Fruit fly (Drosophila melanogaster) whole organism, embryonic: ENCODE measurements around the gene Bicra.

Experiments
- Blimp-1 ChIP-seq: fragments of 200-800 bp; sonication (Bioruptor generic); optimal IDR thresholded peaks from 3 replicates; lab custom pipeline; 2018; ENCODE audit warnings: missing biosample characterization, missing genetic modification characterization, mild to moderate bottlenecking, moderate library complexity, missing genetic modification reagents
- Bteb2 ChIP-seq: fragments of 200-800 bp; sonication (Bioruptor generic); optimal IDR thresholded peaks from 2 replicates; lab custom pipeline; 2016; ENCODE audit warnings: missing biosample characterization, missing genetic modification characterization
- CG10274 ChIP-seq: fragments of 200-800 bp; sonication (Bioruptor generic); optimal IDR thresholded peaks from 3 replicates; lab custom pipeline; 2017; ENCODE audit warnings: missing biosample characterization, mild to moderate bottlenecking, missing genetic modification characterization
- CG11093 ChIP-seq: fragments of 200-800 bp; sonication (Bioruptor generic); IDR thresholded peaks from 3 replicates; pipeline ENCODE4 v1.3.6; 2022; ENCODE audit warnings: missing biosample characterization, missing genetic modification characterization
- CG11723 ChIP-seq: fragments of 200-800 bp; sonication (Bioruptor generic); optimal IDR thresholded peaks from 2 replicates; lab custom pipeline; 2017; ENCODE audit warnings: missing biosample characterization, mild to moderate bottlenecking, missing genetic modification characterization
- CG1233 ChIP-seq: fragments of 200-800 bp; sonication (Bioruptor generic); optimal IDR thresholded peaks from 4 replicates; lab custom pipeline; 2018; ENCODE audit warnings: missing biosample characterization, mild to moderate bottlenecking, missing genetic modification characterization
- CG12769 ChIP-seq: fragments of 200-800 bp; sonication (Bioruptor generic); optimal IDR thresholded peaks from 2 replicates; lab custom pipeline; 2019; ENCODE audit warnings: missing biosample characterization, mild to moderate bottlenecking, missing genetic modification characterization, moderate library complexity
- CG14050 ChIP-seq: fragments of 200-800 bp; sonication (Bioruptor generic); IDR thresholded peaks from 3 replicates; pipeline ENCODE4 v1.3.6; 2022; ENCODE audit warnings: missing biosample characterization, missing genetic modification characterization
- CG1647 ChIP-seq: fragments of 200-800 bp; sonication (Bioruptor generic); optimal IDR thresholded peaks from 3 replicates; lab custom pipeline; 2016; ENCODE audit warnings: missing biosample characterization, missing genetic modification characterization
- CG17361 ChIP-seq: fragments of 200-800 bp; sonication (Bioruptor generic); IDR thresholded peaks from 3 replicates; pipeline ENCODE4 v1.3.6; 2022; ENCODE audit warnings: missing biosample characterization, missing genetic modification characterization
- CG2120 ChIP-seq: fragments of 200-800 bp; sonication (Bioruptor generic); optimal IDR thresholded peaks from 3 replicates; lab custom pipeline; 2016; ENCODE audit warnings: missing biosample characterization, missing genetic modification characterization
- CG33213 ChIP-seq: fragments of 200-800 bp; sonication (Bioruptor generic); optimal IDR thresholded peaks from 3 replicates; lab custom pipeline; 2016; ENCODE audit warnings: missing biosample characterization, missing genetic modification characterization
- CG3838 ChIP-seq: fragments of 200-800 bp; sonication (Bioruptor generic); optimal IDR thresholded peaks from 3 replicates; lab custom pipeline; 2016; ENCODE audit warnings: missing biosample characterization, missing genetic modification characterization
- CG4424 ChIP-seq: fragments of 200-800 bp; sonication (Bioruptor generic); optimal IDR thresholded peaks from 3 replicates; lab custom pipeline; 2016; ENCODE audit warnings: missing biosample characterization, missing genetic modification characterization
- CG4707 ChIP-seq: fragments of 200-800 bp; sonication (Bioruptor generic); optimal IDR thresholded peaks from 2 replicates; lab custom pipeline; 2018; ENCODE audit warnings: missing biosample characterization, mild to moderate bottlenecking, missing genetic modification characterization, moderate library complexity
- CG5245 ChIP-seq: fragments of 200-800 bp; sonication (Bioruptor generic); optimal IDR thresholded peaks from 3 replicates; lab custom pipeline; 2016; ENCODE audit warnings: missing biosample characterization, missing genetic modification characterization
- CG7556 ChIP-seq: fragments of 200-800 bp; sonication (Bioruptor generic); optimal IDR thresholded peaks from 2 replicates; lab custom pipeline; 2017; ENCODE audit warnings: missing biosample characterization, mild to moderate bottlenecking, missing genetic modification characterization
- CG7745 ChIP-seq: fragments of 200-800 bp; sonication (Bioruptor generic); optimal IDR thresholded peaks from 2 replicates; lab custom pipeline; 2018; ENCODE audit warnings: missing biosample characterization, mild to moderate bottlenecking, missing genetic modification characterization, moderate library complexity
- CG7987 ChIP-seq: fragments of 200-800 bp; sonication (Bioruptor generic); optimal IDR thresholded peaks from 2 replicates; lab custom pipeline; 2018; ENCODE audit warnings: missing biosample characterization, mild to moderate bottlenecking, missing genetic modification characterization, moderate library complexity
- CG8924 ChIP-seq: fragments of 200-800 bp; optimal IDR thresholded peaks from 3 replicates; lab custom pipeline; 2019; ENCODE audit warnings: missing biosample characterization, mild to moderate bottlenecking, missing genetic modification characterization, moderate library complexity
- CG9437 ChIP-seq: fragments of 200-800 bp; sonication (Bioruptor generic); optimal IDR thresholded peaks from 2 replicates; lab custom pipeline; 2018; ENCODE audit warnings: missing biosample characterization, mild to moderate bottlenecking, missing genetic modification characterization
- CG9727 ChIP-seq: fragments of 200-800 bp; sonication (Bioruptor generic); optimal IDR thresholded peaks from 3 replicates; lab custom pipeline; 2017; ENCODE audit warnings: missing biosample characterization, mild to moderate bottlenecking, missing genetic modification characterization
- CHES-1-like ChIP-seq: fragments of 200-800 bp; sonication (Bioruptor generic); optimal IDR thresholded peaks from 2 replicates; lab custom pipeline; 2016; ENCODE audit warnings: missing biosample characterization, missing genetic modification characterization
- CkIIα-i1 ChIP-seq: fragments of 200-800 bp; sonication (Bioruptor generic); IDR thresholded peaks from 2 replicates; pipeline ENCODE4 v1.3.6; 2022; ENCODE audit warnings: missing biosample characterization, missing genetic modification characterization
- D ChIP-seq, 2 experiments: fragments of 200-800 bp in 1 of 2; fragments of >200 bp in 1 of 2; sonication (Bioruptor generic) in 1 of 2; optimal IDR thresholded peaks; 2 replicates in 1 of 2; 3 replicates in 1 of 2; lab custom pipeline; 2017; ENCODE audit warnings: mild to moderate bottlenecking in 1 of 2, missing biosample characterization in 1 of 2, missing genetic modification characterization in 1 of 2, missing genetic modification reagents in 1 of 2
- Dad ChIP-seq: fragments of 200-800 bp; sonication (Bioruptor generic); optimal IDR thresholded peaks from 3 replicates; lab custom pipeline; 2016; ENCODE audit warnings: missing biosample characterization, missing genetic modification characterization
- Dip2 ChIP-seq: fragments of 200-800 bp; sonication (Bioruptor generic); IDR thresholded peaks from 2 replicates; pipeline ENCODE4 v1.3.6; 2022; ENCODE audit warnings: missing biosample characterization, missing genetic modification characterization
- Doc3 ChIP-seq: fragments of 200-800 bp; sonication (Bioruptor generic); IDR thresholded peaks from 3 replicates; pipeline ENCODE4 v1.3.6; 2022; ENCODE audit warnings: missing biosample characterization, missing genetic modification characterization; ENCODE audit not compliant: partially characterized antibody
- Ets97D ChIP-seq: fragments of 200-800 bp; sonication (Bioruptor generic); optimal IDR thresholded peaks from 3 replicates; lab custom pipeline; 2016; ENCODE audit warnings: missing biosample characterization, missing genetic modification characterization
- HLH4C ChIP-seq: fragments of 200-800 bp; sonication (Bioruptor generic); IDR thresholded peaks from 3 replicates; pipeline ENCODE4 v1.3.6; 2022; ENCODE audit warnings: missing biosample characterization, missing genetic modification characterization; ENCODE audit not compliant: partially characterized antibody
- Jarid2 ChIP-seq: fragments of 200-800 bp; sonication (Bioruptor generic); optimal IDR thresholded peaks from 3 replicates; lab custom pipeline; 2017; ENCODE audit warnings: mild to moderate bottlenecking, missing biosample characterization, missing genetic modification reagents, missing genetic modification characterization
- Kr ChIP-seq: fragments of 200-800 bp; sonication (Bioruptor generic); optimal IDR thresholded peaks from 2 replicates; lab custom pipeline; 2017; ENCODE audit warnings: missing biosample characterization, mild to moderate bottlenecking, missing genetic modification characterization
- MTF-1 ChIP-seq: fragments of 200-800 bp; sonication (Bioruptor generic); optimal IDR thresholded peaks from 2 replicates; lab custom pipeline; 2018; ENCODE audit warnings: missing biosample characterization, mild to moderate bottlenecking, missing genetic modification characterization, borderline replicate concordance
- NC2β ChIP-seq: fragments of 200-800 bp; sonication (Bioruptor generic); optimal IDR thresholded peaks from 2 replicates; lab custom pipeline; 2016; ENCODE audit warnings: missing biosample characterization, missing genetic modification characterization
- Optix ChIP-seq: fragments of 200-800 bp; sonication (Bioruptor generic); IDR thresholded peaks from 3 replicates; pipeline ENCODE4 v1.3.6; 2022; ENCODE audit warnings: missing biosample characterization, missing genetic modification characterization
- Poxn ChIP-seq: fragments of 200-800 bp; sonication (Bioruptor generic); IDR thresholded peaks from 2 replicates; pipeline ENCODE4 v1.3.6; 2022; ENCODE audit warnings: missing biosample characterization, missing genetic modification characterization
- Side ChIP-seq: fragments of 200-800 bp; sonication (Bioruptor generic); optimal IDR thresholded peaks from 2 replicates; lab custom pipeline; 2016; ENCODE audit warnings: missing biosample characterization, missing genetic modification characterization
- Taf1 ChIP-seq: fragments of 200-800 bp; sonication (Bioruptor generic); IDR thresholded peaks from 2 replicates; pipeline ENCODE4 v1.3.6; 2022; ENCODE audit warnings: missing biosample characterization, missing genetic modification characterization
- az2 ChIP-seq: fragments of 200-800 bp; sonication (Bioruptor generic); optimal IDR thresholded peaks from 3 replicates; lab custom pipeline; 2016; ENCODE audit warnings: missing biosample characterization, missing genetic modification characterization
- crc ChIP-seq: fragments of 200-800 bp; sonication (Bioruptor generic); optimal IDR thresholded peaks from 2 replicates; lab custom pipeline; 2016; ENCODE audit warnings: missing biosample characterization, missing genetic modification characterization
- gsb-n ChIP-seq: fragments of 200-800 bp; sonication (Bioruptor generic); optimal IDR thresholded peaks from 3 replicates; lab custom pipeline; 2018; ENCODE audit warnings: missing biosample characterization, mild to moderate bottlenecking, missing genetic modification characterization
- hth ChIP-seq: fragments of >200 bp; optimal IDR thresholded peaks from 2 replicates; lab custom pipeline; 2017; ENCODE audit warnings: inconsistent platforms
- odd ChIP-seq: fragments of 200-800 bp; sonication (Bioruptor generic); optimal IDR thresholded peaks from 2 replicates; lab custom pipeline; 2017; ENCODE audit warnings: missing biosample characterization, mild to moderate bottlenecking, missing genetic modification characterization
- pnt ChIP-seq: fragments of 200-800 bp; sonication (Bioruptor generic); optimal IDR thresholded peaks from 3 replicates; lab custom pipeline; 2016; ENCODE audit warnings: missing biosample characterization, missing genetic modification characterization
- pros ChIP-seq: fragments of 200-800 bp; sonication (Bioruptor generic); optimal IDR thresholded peaks from 3 replicates; lab custom pipeline; 2019; ENCODE audit warnings: missing biosample characterization, mild to moderate bottlenecking, missing genetic modification characterization, moderate library complexity
- run ChIP-seq: fragments of 200-800 bp; sonication (Bioruptor generic); optimal IDR thresholded peaks from 3 replicates; lab custom pipeline; 2018; ENCODE audit warnings: missing biosample characterization, mild to moderate bottlenecking, missing genetic modification characterization
- schlank ChIP-seq: fragments of 200-800 bp; sonication (Bioruptor generic); optimal IDR thresholded peaks from 2 replicates; lab custom pipeline; 2018; ENCODE audit warnings: missing biosample characterization, mild to moderate bottlenecking, missing genetic modification characterization
- sens ChIP-seq: fragments of 200-800 bp; sonication (Bioruptor generic); peaks from one replicate; lab custom pipeline; 2016; ENCODE audit warnings: missing biosample characterization, missing genetic modification characterization
- sima ChIP-seq: fragments of 200-800 bp; sonication (Bioruptor generic); optimal IDR thresholded peaks from 2 replicates; lab custom pipeline; 2016; ENCODE audit warnings: missing biosample characterization, missing genetic modification characterization
- sr ChIP-seq: fragments of 200-800 bp; sonication (Bioruptor generic); IDR thresholded peaks from 3 replicates; pipeline ENCODE4 v1.3.6; 2022; ENCODE audit warnings: missing biosample characterization, missing genetic modification characterization
- stc ChIP-seq: fragments of 200-800 bp; sonication (Bioruptor generic); IDR thresholded peaks from 2 replicates; pipeline ENCODE4 v1.3.6; 2022; ENCODE audit warnings: missing biosample characterization, missing genetic modification characterization
- vvl ChIP-seq: fragments of 200-800 bp; sonication (Bioruptor generic); IDR thresholded peaks from 2 replicates; pipeline ENCODE4 v1.3.6; 2022; ENCODE audit warnings: missing biosample characterization, missing genetic modification characterization

Bicra gene

dm6 chr3R:29055710-29056109 is 7.1 kb upstream of the Bicra start, which contains the start of gene Sirt7 (continued):
- TF ChIP-seq CG4707 (GFP tag; lab: Kevin White, UChicago) (no peak), CG9727 (GFP tag; lab: Kevin White, UChicago) (no peak), CG7556 (GFP tag; lab: Kevin White, UChicago) (no peak), run (tag; lab: Kevin White, UChicago) (no peak), Taf1 (GFP tag; lab: Robert Waterston, UW) (no peak), Optix (no peak), CG1233 (GFP tag; lab: Kevin White, UChicago) (no peak), CG14050 (no peak), CG33213 (GFP tag; lab: Kevin White, UChicago) (no peak), HLH4C (GFP tag; lab: Robert Waterston, UW) (peak; percentile 93), CG1647 (GFP tag; lab: Kevin White, UChicago) (no peak), sima (GFP tag; lab: Kevin White, UChicago) (no peak), MTF-1 (GFP tag; lab: Kevin White, UChicago) (no peak), Blimp-1 (GFP tag; lab: Kevin White, UChicago) (no peak), CG11723 (GFP tag; lab: Kevin White, UChicago) (no peak), CG12769 (tag; lab: Kevin White, UChicago) (no peak), CHES-1-like (peak; percentile 5), D (optimal IDR thresholded peaks at IDR 0.05; lab: Kevin White, UChicago) (no peak), D (GFP tag; optimal IDR thresholded peaks at IDR 0.05; lab: Kevin White, UChicago) (no peak), Doc3 (GFP tag; lab: Robert Waterston, UW) (peak; percentile 95), CG9437 (GFP tag; lab: Kevin White, UChicago) (no peak), hth (lab: Kevin White, UChicago) (no peak), Dad (GFP tag; lab: Kevin White, UChicago) (no peak), odd (GFP tag; lab: Kevin White, UChicago) (no peak), CG7987 (GFP tag; lab: Kevin White, UChicago) (no peak), CG7745 (no peak), sr (GFP tag; lab: Robert Waterston, UW) (no peak), CG5245 (no peak), Side (GFP tag; lab: Kevin White, UChicago) (no peak), stc (GFP tag; lab: Robert Waterston, UW) (no peak), vvl (GFP tag; lab: Robert Waterston, UW) (peak; percentile 43; the same call in 1 of the 2 replicates), az2 (GFP tag; lab: Kevin White, UChicago) (no peak), CG11093 (GFP tag; lab: Robert Waterston, UW) (no peak), Kr (GFP tag; lab: Kevin White, UChicago) (no peak), CG8924 (no peak), pnt (GFP tag; lab: Kevin White, UChicago) (no peak), Ets97D (no peak), CG10274 (GFP tag; lab: Kevin White, UChicago) (no peak), CG17361 (GFP tag; lab: Robert Waterston, UW) (no peak), crc (GFP tag; lab: Kevin White, UChicago) (no peak), CG3838 (GFP tag; lab: Kevin White, UChicago) (no peak), pros (GFP tag; lab: Kevin White, UChicago) (no peak), Jarid2 (no peak), Poxn (GFP tag; lab: Robert Waterston, UW) (no peak), Dip2 (GFP tag; lab: Robert Waterston, UW) (no peak), CG4424 (no peak), NC2β (GFP tag; lab: Kevin White, UChicago) (no peak), schlank (no peak), CG2120 (GFP tag; lab: Kevin White, UChicago) (no peak), CkIIα-i1 (GFP tag; lab: Robert Waterston, UW) (no peak), sens (GFP tag; lab: Kevin White, UChicago) (no peak), gsb-n (tag; lab: Kevin White, UChicago) (no peak), Bteb2 (GFP tag; lab: Kevin White, UChicago) (no peak)
